Worm (Caenorhabditis elegans): ENCODE data around the gene str-93.

The str-93 gene

ce11 chrV:17667676-17668075, 5.6 kb downstream of the str-93 start, which contains the start of gene F59A1.12:
Gene F59A1.12, minus strand, starts transcription at chrV:17667776.
- TF ChIP-seq sea-1 (GFP tag; conservative IDR thresholded peaks at IDR 0.05) (no peak), aly-1 (tag; optimal IDR thresholded peaks at IDR 0.05) (no peak), hmg-4 (GFP tag; optimal IDR thresholded peaks at IDR 0.05) (no peak), scrt-1 (GFP tag; IDR thresholded peaks at IDR 0.05) (no peak), ceh-36 (tag; optimal IDR thresholded peaks at IDR 0.05) (no peak)

- TF ChIP-seq tbx-37 (GFP tag; conservative IDR thresholded peaks at IDR 0.05) (no peak), F13C5.2 (tag; optimal IDR thresholded peaks at IDR 0.05) (no peak), tbx-11 (GFP tag; IDR thresholded peaks at IDR 0.05) (no peak), pes-1 (GFP tag; IDR thresholded peaks at IDR 0.05) (no peak), hmg-4 (GFP tag; optimal IDR thresholded peaks at IDR 0.05) (no peak), tra-4 (tag; optimal IDR thresholded peaks at IDR 0.05) (no peak), hmbx-1 (tag; optimal IDR thresholded peaks at IDR 0.05) (no peak), hnd-1 (tag; optimal IDR thresholded peaks at IDR 0.05) (no peak), B0310.2 (tag; optimal IDR thresholded peaks at IDR 0.05) (no peak), scrt-1 (GFP tag; IDR thresholded peaks at IDR 0.05) (no peak), ama-1 (optimal IDR thresholded peaks at IDR 0.05) (no peak), ets-7 (tag; optimal IDR thresholded peaks at IDR 0.05) (no peak), ceh-13 (GFP tag; optimal IDR thresholded peaks at IDR 0.05) (no peak), aly-1 (tag; optimal IDR thresholded peaks at IDR 0.05) (no peak), ceh-36 (tag; optimal IDR thresholded peaks at IDR 0.05) (no peak)
Observed at ce11 chrV:17665906-17666305, 7.3 kb downstream of the str-93 start, which contains the start of gene F59A1.11. Gene F59A1.11, minus strand, starts transcription at chrV:17666006.

ce11 chrV:17664367-17664766, 8.9 kb downstream of the str-93 start:
- TF ChIP-seq sea-1 (GFP tag; conservative IDR thresholded peaks at IDR 0.05), result 0 out of 2 replicates have a peak, but pooled peaks have one; percentile 25
- no peak for TF ChIP-seq ets-7 (tag; optimal IDR thresholded peaks at IDR 0.05)
- TF ChIP-seq aly-1 (tag; optimal IDR thresholded peaks at IDR 0.05), result no peak
- TF ChIP-seq B0310.2 (tag; optimal IDR thresholded peaks at IDR 0.05), result no peak
- no peak for TF ChIP-seq F13C5.2 (tag; optimal IDR thresholded peaks at IDR 0.05)
- TF ChIP-seq tbx-37 (GFP tag; conservative IDR thresholded peaks at IDR 0.05), result no peak

- TF ChIP-seq tbx-37 (GFP tag; conservative IDR thresholded peaks at IDR 0.05), result no peak
- TF ChIP-seq ets-7 (tag; optimal IDR thresholded peaks at IDR 0.05), result no peak
- no peak for TF ChIP-seq tra-4 (tag; optimal IDR thresholded peaks at IDR 0.05)
- no peak for TF ChIP-seq tbx-11 (GFP tag; IDR thresholded peaks at IDR 0.05)
- TF ChIP-seq ceh-36 (tag; optimal IDR thresholded peaks at IDR 0.05), result no peak
- TF ChIP-seq B0310.2 (tag; optimal IDR thresholded peaks at IDR 0.05), result no peak
- no peak for TF ChIP-seq hmbx-1 (tag; optimal IDR thresholded peaks at IDR 0.05)
- no peak for TF ChIP-seq flt-1 (GFP tag; IDR thresholded peaks at IDR 0.05)
- TF ChIP-seq scrt-1 (GFP tag; IDR thresholded peaks at IDR 0.05), result no peak
- TF ChIP-seq ama-1 (optimal IDR thresholded peaks at IDR 0.05), result no peak
- no peak for TF ChIP-seq sea-1 (GFP tag; conservative IDR thresholded peaks at IDR 0.05)
- TF ChIP-seq hnd-1 (tag; optimal IDR thresholded peaks at IDR 0.05), result no peak
- no peak for TF ChIP-seq aly-1 (tag; optimal IDR thresholded peaks at IDR 0.05)
Observed at ce11 chrV:17662260-17662659, 11.0 kb downstream of the str-93 start.

- TF ChIP-seq hnd-1 (tag; optimal IDR thresholded peaks at IDR 0.05) (no peak), scrt-1 (GFP tag; IDR thresholded peaks at IDR 0.05) (no peak), hmg-4 (GFP tag; optimal IDR thresholded peaks at IDR 0.05) (no peak), F13C5.2 (tag; optimal IDR thresholded peaks at IDR 0.05) (no peak), sea-1 (GFP tag; conservative IDR thresholded peaks at IDR 0.05) (no peak), ets-7 (tag; optimal IDR thresholded peaks at IDR 0.05) (no peak), tbx-11 (GFP tag; IDR thresholded peaks at IDR 0.05) (no peak), pes-1 (GFP tag; IDR thresholded peaks at IDR 0.05) (no peak)
Observed at ce11 chrV:17660003-17660402, 13.2 kb downstream of the str-93 start, which contains the start of gene dgat-2. Gene dgat-2, plus strand, starts transcription at chrV:17660303.

ce11 chrV:17659228-17659627, 14.0 kb downstream of the str-93 start, which contains the start of gene fbxa-108:
Gene fbxa-108, minus strand, starts transcription at chrV:17659385.
- TF ChIP-seq hnd-1 (tag; optimal IDR thresholded peaks at IDR 0.05) (no peak), ceh-13 (GFP tag; optimal IDR thresholded peaks at IDR 0.05) (no peak), ets-7 (tag; optimal IDR thresholded peaks at IDR 0.05) (no peak), B0310.2 (tag; optimal IDR thresholded peaks at IDR 0.05) (no peak), pes-1 (GFP tag; IDR thresholded peaks at IDR 0.05) (no peak), scrt-1 (GFP tag; IDR thresholded peaks at IDR 0.05) (no peak), flt-1 (GFP tag; IDR thresholded peaks at IDR 0.05) (no peak), ceh-36 (tag; optimal IDR thresholded peaks at IDR 0.05) (no peak), hmbx-1 (tag; optimal IDR thresholded peaks at IDR 0.05) (no peak)

- TF ChIP-seq ceh-36 (tag; optimal IDR thresholded peaks at IDR 0.05), result no peak
- no peak for TF ChIP-seq F13C5.2 (tag; optimal IDR thresholded peaks at IDR 0.05)
- no peak for TF ChIP-seq tbx-37 (GFP tag; conservative IDR thresholded peaks at IDR 0.05)
- TF ChIP-seq ama-1 (optimal IDR thresholded peaks at IDR 0.05), result no peak
- no peak for TF ChIP-seq flt-1 (GFP tag; IDR thresholded peaks at IDR 0.05)
- no peak for TF ChIP-seq hmg-4 (GFP tag; optimal IDR thresholded peaks at IDR 0.05)
- no peak for TF ChIP-seq tbx-11 (GFP tag; IDR thresholded peaks at IDR 0.05)
- no peak for TF ChIP-seq tra-4 (tag; optimal IDR thresholded peaks at IDR 0.05)
- TF ChIP-seq pes-1 (GFP tag; IDR thresholded peaks at IDR 0.05), result no peak
- TF ChIP-seq scrt-1 (GFP tag; IDR thresholded peaks at IDR 0.05), result no peak
- TF ChIP-seq hmbx-1 (tag; optimal IDR thresholded peaks at IDR 0.05), result no peak
- TF ChIP-seq aly-1 (tag; optimal IDR thresholded peaks at IDR 0.05), result no peak
- TF ChIP-seq ceh-13 (GFP tag; optimal IDR thresholded peaks at IDR 0.05), result no peak
- no peak for TF ChIP-seq ets-7 (tag; optimal IDR thresholded peaks at IDR 0.05)
- no peak for TF ChIP-seq hnd-1 (tag; optimal IDR thresholded peaks at IDR 0.05)
- no peak for TF ChIP-seq B0310.2 (tag; optimal IDR thresholded peaks at IDR 0.05)
- no peak for TF ChIP-seq sea-1 (GFP tag; conservative IDR thresholded peaks at IDR 0.05)
Observed at ce11 chrV:17658824-17659223, 14.4 kb downstream of the str-93 start.

ce11 chrV:17655205-17655604, 18.0 kb downstream of the str-93 start:
- no peak for TF ChIP-seq hmg-4 (GFP tag; optimal IDR thresholded peaks at IDR 0.05)
- no peak for TF ChIP-seq scrt-1 (GFP tag; IDR thresholded peaks at IDR 0.05)
- no peak for TF ChIP-seq tbx-11 (GFP tag; IDR thresholded peaks at IDR 0.05)
- TF ChIP-seq ama-1 (optimal IDR thresholded peaks at IDR 0.05), result no peak
- no peak for TF ChIP-seq ceh-36 (tag; optimal IDR thresholded peaks at IDR 0.05)
- no peak for TF ChIP-seq tra-4 (tag; optimal IDR thresholded peaks at IDR 0.05)
- no peak for TF ChIP-seq F13C5.2 (tag; optimal IDR thresholded peaks at IDR 0.05)
- no peak for TF ChIP-seq hmbx-1 (tag; optimal IDR thresholded peaks at IDR 0.05)
- TF ChIP-seq tbx-37 (GFP tag; conservative IDR thresholded peaks at IDR 0.05), result no peak
- no peak for TF ChIP-seq flt-1 (GFP tag; IDR thresholded peaks at IDR 0.05)

Measured in whole organism, early embryonic.